Worm (Caenorhabditis elegans) whole organism, late embryonic: ENCODE measurements around the gene W09G12.7.

Experiments used
- K02D7.2 ChIP-seq: sonication (generic microtip); optimal IDR thresholded peaks from 2 replicates; lab custom pipeline; 2017; ENCODE audit warnings: mild to moderate bottlenecking, missing genetic modification characterization, missing compliant biosample characterization
- ets-4 ChIP-seq: sonication (generic microtip); optimal IDR thresholded peaks from 2 replicates; lab custom pipeline; 2016; ENCODE audit warnings: missing genetic modification characterization, missing compliant biosample characterization
- fax-1 ChIP-seq: sonication (generic microtip); optimal IDR thresholded peaks from 2 replicates; lab custom pipeline; 2016; ENCODE audit warnings: missing genotype, missing genetic modification characterization, missing compliant biosample characterization
- hlh-30 ChIP-seq: sonication (generic microtip); optimal IDR thresholded peaks from 2 replicates; lab custom pipeline; 2017; ENCODE audit warnings: antibody characterized with exemption, missing genetic modification characterization, missing compliant biosample characterization; ENCODE audit not compliant: insufficient read depth
- hlh-6 ChIP-seq: sonication (generic microtip); optimal IDR thresholded peaks from 2 replicates; lab custom pipeline; 2016; ENCODE audit warnings: missing genotype, missing genetic modification characterization, missing compliant biosample characterization
- hlh-8 ChIP-seq: sonication (generic microtip); optimal IDR thresholded peaks from 2 replicates; lab custom pipeline; 2016; ENCODE audit warnings: missing genotype, missing genetic modification characterization, missing compliant biosample characterization
- nfya-1 ChIP-seq: sonication (generic microtip); optimal IDR thresholded peaks from 2 replicates; lab custom pipeline; 2017; ENCODE audit warnings: missing genetic modification characterization, mild to moderate bottlenecking, missing compliant biosample characterization, antibody characterized with exemption, moderate library complexity
- pha-4 ChIP-seq: fragments of 150-350 bp; optimal IDR thresholded peaks from 2 replicates; lab custom pipeline; 2018; ENCODE audit warnings: missing biosample characterization, missing genetic modification reagents, missing genetic modification characterization
- sox-2 ChIP-seq: fragments of 200-800 bp; sonication (Bioruptor generic); IDR thresholded peaks from 2 replicates; pipeline ENCODE4 v1.3.6; 2022; ENCODE audit warnings: missing genetic modification reagents, missing genetic modification characterization, missing compliant biosample characterization
- unc-3 ChIP-seq, 2 experiments: fragments of 200-800 bp in 1 of 2; sonication (Bioruptor generic) in 1 of 2; sonication (generic microtip) in 1 of 2; conservative IDR thresholded peaks in 1 of 2; optimal IDR thresholded peaks in 1 of 2; 2 replicates each; pipeline versions ENCODE4 v1.3.6 to Lab custom; 2016 to 2022; ENCODE audit warnings: missing compliant biosample characterization in 2 of 2, missing genetic modification characterization in 2 of 2, missing genetic modification reagents in 1 of 2

DNA sequence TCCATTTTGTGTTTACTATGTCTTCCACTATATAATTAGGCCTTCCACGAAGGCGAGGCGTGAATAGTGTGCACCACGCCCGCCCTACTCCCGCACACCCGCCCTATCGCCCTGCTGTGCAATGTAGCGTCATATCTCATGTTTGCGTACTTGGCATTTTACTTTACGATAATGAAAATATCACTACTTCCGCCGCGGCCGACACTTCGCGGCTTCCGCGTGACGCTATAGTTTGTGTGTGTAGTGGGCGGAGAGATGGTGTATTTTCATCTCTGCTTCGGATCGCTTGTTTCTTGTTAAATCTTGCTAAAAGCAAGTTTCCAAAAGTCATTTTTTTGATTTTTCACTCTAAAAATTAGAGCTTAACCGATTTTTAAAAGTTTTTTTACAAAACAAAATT is 31.6 kb downstream of the W09G12.7 start:
- TF ChIP-seq pha-4 (tag; lab: Kevin White, UChicago) (no peak), hlh-8 (tag; lab: Kevin White, UChicago) (no peak), ets-4 (tag; lab: Kevin White, UChicago) (no peak), hlh-30 (tag; lab: Kevin White, UChicago) (no peak), sox-2 (no peak), fax-1 (tag; lab: Kevin White, UChicago) (no peak), hlh-6 (tag; lab: Kevin White, UChicago) (no peak), unc-3 (GFP tag; conservative IDR thresholded peaks at IDR 0.05; lab: Robert Waterston, UW) (no peak), unc-3 (tag; optimal IDR thresholded peaks at IDR 0.05; lab: Kevin White, UChicago) (no peak), K02D7.2 (tag; lab: Kevin White, UChicago) (no peak), nfya-1 (no peak)
